Worm (Caenorhabditis elegans): ENCODE measurements around the gene F08G12.1.

- TF ChIP-seq hlh-30 (tag; optimal IDR thresholded peaks at IDR 0.05; ENCODE audit: insufficient read depth): no peak
- no peak for TF ChIP-seq ztf-11 (tag; optimal IDR thresholded peaks at IDR 0.05)
- no peak for TF ChIP-seq zag-1 (tag; optimal IDR thresholded peaks at IDR 0.05)
- TF ChIP-seq snpc-4 (tag; optimal IDR thresholded peaks at IDR 0.05): no peak
- no peak for TF ChIP-seq nhr-42 (GFP tag; IDR thresholded peaks at IDR 0.05)
- TF ChIP-seq ZK337.2 (GFP tag; IDR thresholded peaks at IDR 0.05): no peak
- TF ChIP-seq skn-1 (tag; optimal IDR thresholded peaks at IDR 0.05): no peak
- TF ChIP-seq lin-29 (GFP tag; IDR thresholded peaks at IDR 0.05): no peak
Measured at ce11 chrX:11351856-11352255, 46.2 kb upstream of the F08G12.1 start, which contains the start of gene pgp-3.

Measured in whole organism, L4 larva.